Fruit fly (Drosophila melanogaster) whole organism, embryonic: Measurements from ENCODE around the gene trk.

Experiments used
- B-H2 ChIP-seq: fragments of 200-800 bp; sonication (Bioruptor generic); optimal IDR thresholded peaks from 2 replicates; lab custom pipeline; 2018; ENCODE audit warnings: missing biosample characterization, mild to moderate bottlenecking, missing genetic modification characterization
- CG11456 ChIP-seq: fragments of 200-800 bp; sonication (Bioruptor generic); IDR thresholded peaks from 3 replicates; pipeline ENCODE4 v1.3.6; 2022; ENCODE audit warnings: missing biosample characterization, missing genetic modification characterization
- CG11696 ChIP-seq: fragments of 200-800 bp; sonication (Bioruptor generic); IDR thresholded peaks from 2 replicates; pipeline ENCODE4 v1.3.6; 2022; ENCODE audit warnings: missing biosample characterization, missing genetic modification characterization
- CG13287 ChIP-seq: fragments of 200-800 bp; sonication (Bioruptor generic); IDR thresholded peaks from 2 replicates; pipeline ENCODE4 v1.3.6; 2022; ENCODE audit warnings: missing biosample characterization, missing genetic modification characterization; ENCODE audit not compliant: partially characterized antibody
- CG13424 ChIP-seq: fragments of 200-800 bp; sonication (Bioruptor generic); optimal IDR thresholded peaks from 2 replicates; lab custom pipeline; 2019; ENCODE audit warnings: missing biosample characterization, mild to moderate bottlenecking, missing genetic modification characterization, moderate library complexity
- CG13775 ChIP-seq: fragments of 200-800 bp; sonication (Bioruptor generic); optimal IDR thresholded peaks from 3 replicates; lab custom pipeline; 2017; ENCODE audit warnings: missing biosample characterization, mild to moderate bottlenecking, missing genetic modification characterization
- CG14710 ChIP-seq: fragments of 200-800 bp; sonication (Bioruptor generic); optimal IDR thresholded peaks from 3 replicates; lab custom pipeline; 2019; ENCODE audit warnings: missing biosample characterization, mild to moderate bottlenecking, missing genetic modification characterization, moderate library complexity
- CG1602 ChIP-seq: fragments of 200-800 bp; sonication (Bioruptor generic); optimal IDR thresholded peaks from 3 replicates; lab custom pipeline; 2016; ENCODE audit warnings: missing biosample characterization, missing genetic modification characterization
- CG1603 ChIP-seq: fragments of 200-800 bp; sonication (Bioruptor generic); optimal IDR thresholded peaks from 2 replicates; lab custom pipeline; 2019; ENCODE audit warnings: missing biosample characterization, mild to moderate bottlenecking, missing genetic modification characterization, moderate library complexity
- CG16813 ChIP-seq: fragments of 200-800 bp; sonication (Bioruptor generic); IDR thresholded peaks from 3 replicates; pipeline ENCODE4 v1.3.6; 2022; ENCODE audit warnings: missing biosample characterization, missing genetic modification characterization; ENCODE audit not compliant: partially characterized antibody
- CG2712 ChIP-seq: fragments of 200-800 bp; optimal IDR thresholded peaks from 3 replicates; lab custom pipeline; 2019; ENCODE audit warnings: missing biosample characterization, mild to moderate bottlenecking, missing genetic modification characterization, moderate library complexity
- CG30020 ChIP-seq: fragments of 200-800 bp; optimal IDR thresholded peaks from 2 replicates; lab custom pipeline; 2019; ENCODE audit warnings: missing biosample characterization, mild to moderate bottlenecking, missing genetic modification characterization, moderate library complexity
- CG31441 ChIP-seq: fragments of 200-800 bp; sonication (Bioruptor generic); IDR thresholded peaks from 2 replicates; pipeline ENCODE4 v1.3.6; 2022; ENCODE audit warnings: missing biosample characterization, missing genetic modification characterization
- CG32767 ChIP-seq: fragments of 200-800 bp; sonication (Bioruptor generic); IDR thresholded peaks from 2 replicates; pipeline ENCODE4 v1.3.6; 2022; ENCODE audit warnings: missing biosample characterization, missing genetic modification characterization
- CG34224 ChIP-seq: fragments of 200-800 bp; sonication (Bioruptor generic); IDR thresholded peaks from 3 replicates; pipeline ENCODE4 v1.3.6; 2022; ENCODE audit warnings: missing biosample characterization, missing genetic modification characterization; ENCODE audit not compliant: partially characterized antibody
- CG34376 ChIP-seq: fragments of 200-800 bp; sonication (Bioruptor generic); optimal IDR thresholded peaks from 2 replicates; lab custom pipeline; 2018; ENCODE audit warnings: missing biosample characterization, mild to moderate bottlenecking, missing genetic modification characterization
- CG8290 ChIP-seq, 3 experiments: fragments of 200-800 bp; sonication (Bioruptor generic); optimal IDR thresholded peaks; 2 replicates each; lab custom pipeline; 2016 to 2019; ENCODE audit warnings: missing biosample characterization in 3 of 3, missing genetic modification characterization in 3 of 3, mild to moderate bottlenecking in 2 of 3, moderate library complexity in 1 of 3
- CHES-1-like ChIP-seq: fragments of 200-800 bp; sonication (Bioruptor generic); optimal IDR thresholded peaks from 2 replicates; lab custom pipeline; 2016; ENCODE audit warnings: missing biosample characterization, missing genetic modification characterization
- D ChIP-seq, 2 experiments: fragments of 200-800 bp in 1 of 2; fragments of >200 bp in 1 of 2; sonication (Bioruptor generic) in 1 of 2; optimal IDR thresholded peaks; 2 replicates in 1 of 2; 3 replicates in 1 of 2; lab custom pipeline; 2017; ENCODE audit warnings: mild to moderate bottlenecking in 1 of 2, missing biosample characterization in 1 of 2, missing genetic modification characterization in 1 of 2, missing genetic modification reagents in 1 of 2
- Fer3 ChIP-seq: fragments of 200-800 bp; sonication (Bioruptor generic); optimal IDR thresholded peaks from 2 replicates; lab custom pipeline; 2018; ENCODE audit warnings: missing biosample characterization, mild to moderate bottlenecking, missing genetic modification characterization, moderate library complexity
- Hsf ChIP-seq: fragments of 200-800 bp; sonication (Bioruptor generic); optimal IDR thresholded peaks from 3 replicates; lab custom pipeline; 2016; ENCODE audit warnings: missing biosample characterization, missing genetic modification characterization
- MESR4 ChIP-seq: fragments of 200-800 bp; sonication (Bioruptor generic); optimal IDR thresholded peaks from 2 replicates; lab custom pipeline; 2018; ENCODE audit warnings: missing biosample characterization, mild to moderate bottlenecking, missing genetic modification characterization, moderate library complexity
- Med ChIP-seq: fragments of 200-800 bp; sonication (Bioruptor generic); peaks from one replicate; lab custom pipeline; 2016; ENCODE audit warnings: missing biosample characterization, missing genetic modification characterization, mild to moderate bottlenecking, inconsistent platforms, moderate library complexity
- caup ChIP-seq: fragments of 200-800 bp; sonication (Bioruptor generic); optimal IDR thresholded peaks from 3 replicates; lab custom pipeline; 2017; ENCODE audit warnings: missing biosample characterization, mild to moderate bottlenecking, missing genetic modification characterization, moderate library complexity; ENCODE audit not compliant: severe bottlenecking
- cg ChIP-seq: fragments of 200-800 bp; sonication (Bioruptor generic); optimal IDR thresholded peaks from 3 replicates; lab custom pipeline; 2019; ENCODE audit warnings: missing biosample characterization, mild to moderate bottlenecking, missing genetic modification characterization, moderate library complexity
- eve ChIP-seq, 2 experiments: fragments of >200 bp; optimal IDR thresholded peaks; 2 replicates each; lab custom pipeline; 2017; ENCODE audit warnings: missing biosample characterization in 2 of 2, missing genetic modification characterization in 2 of 2
- gcm2 ChIP-seq: fragments of 200-800 bp; sonication (Bioruptor generic); optimal IDR thresholded peaks from 2 replicates; lab custom pipeline; 2016; ENCODE audit warnings: missing biosample characterization, missing genetic modification characterization
- gsb-n ChIP-seq: fragments of 200-800 bp; sonication (Bioruptor generic); optimal IDR thresholded peaks from 3 replicates; lab custom pipeline; 2018; ENCODE audit warnings: missing biosample characterization, mild to moderate bottlenecking, missing genetic modification characterization
- hbn ChIP-seq: fragments of 200-800 bp; sonication (Bioruptor generic); IDR thresholded peaks from 2 replicates; pipeline ENCODE4 v1.3.6; 2022; ENCODE audit warnings: missing biosample characterization, missing genetic modification characterization; ENCODE audit not compliant: partially characterized antibody
- lbe ChIP-seq: fragments of 200-800 bp; sonication (Bioruptor generic); optimal IDR thresholded peaks from 2 replicates; lab custom pipeline; 2016; ENCODE audit warnings: missing biosample characterization, mild to moderate bottlenecking, missing genetic modification characterization
- lilli ChIP-seq: fragments of 200-800 bp; sonication (Bioruptor generic); optimal IDR thresholded peaks from 3 replicates; lab custom pipeline; 2016; ENCODE audit warnings: missing biosample characterization, missing genetic modification characterization
- nerfin-1 ChIP-seq: fragments of 200-800 bp; sonication (Bioruptor generic); optimal IDR thresholded peaks from 3 replicates; lab custom pipeline; 2019; ENCODE audit warnings: missing biosample characterization, mild to moderate bottlenecking, missing genetic modification characterization, moderate library complexity
- peb ChIP-seq: fragments of 200-800 bp; sonication (Bioruptor generic); IDR thresholded peaks from 2 replicates; pipeline ENCODE4 v1.3.6; 2022; ENCODE audit warnings: missing biosample characterization, missing genetic modification characterization
- pfk ChIP-seq: fragments of 200-800 bp; sonication (Bioruptor generic); optimal IDR thresholded peaks from 2 replicates; lab custom pipeline; 2018; ENCODE audit warnings: missing biosample characterization, mild to moderate bottlenecking, missing genetic modification characterization, moderate library complexity
- pzg ChIP-seq: fragments of 200-800 bp; sonication (Bioruptor generic); optimal IDR thresholded peaks from 3 replicates; lab custom pipeline; 2018; ENCODE audit warnings: missing biosample characterization, mild to moderate bottlenecking, missing genetic modification characterization, moderate library complexity
- sens ChIP-seq: fragments of 200-800 bp; sonication (Bioruptor generic); peaks from one replicate; lab custom pipeline; 2016; ENCODE audit warnings: missing biosample characterization, missing genetic modification characterization
- shn ChIP-seq: fragments of 200-800 bp; sonication (Bioruptor generic); optimal IDR thresholded peaks from 3 replicates; lab custom pipeline; 2016; ENCODE audit warnings: missing biosample characterization, missing genetic modification characterization
- unc-4 ChIP-seq: fragments of 200-800 bp; sonication (Bioruptor generic); IDR thresholded peaks from 2 replicates; pipeline ENCODE4 v1.3.6; 2022; ENCODE audit warnings: missing biosample characterization, missing genetic modification characterization; ENCODE audit not compliant: partially characterized antibody

Gene trk

dm6 chr2L:10226724-10227407 is 45.3 kb downstream of the trk start, which contains the start of gene CG5708 (continued):
- TF ChIP-seq pzg (GFP tag; lab: Kevin White, UChicago) (peak; percentile 58), CG13287 (GFP tag; lab: Robert Waterston, UW) (peak; percentile 45; the same call in 1 of the 2 replicates), caup (peak; percentile 1), CHES-1-like (GFP tag; lab: Kevin White, UChicago) (peak; percentile 12), CG13424 (tag; lab: Kevin White, UChicago) (peak; percentile 34), Hsf (GFP tag; lab: Kevin White, UChicago) (peak; percentile 1), CG16813 (peak; percentile 58), lilli (GFP tag; lab: Kevin White, UChicago) (peak; percentile 5), CG2712 (tag; lab: Kevin White, UChicago) (peak; percentile 38), hbn (peak; percentile 30; the same call in 1 of the 2 replicates), CG14710 (tag; lab: Kevin White, UChicago) (peak; percentile 33), CG8290 (GFP tag; optimal IDR thresholded peaks at IDR 0.05; lab: Kevin White, UChicago) (peak; percentile 62), CG8290 (tag; optimal IDR thresholded peaks at IDR 0.05; lab: Kevin White, UChicago) (peak; percentile 34 to 67), shn (GFP tag; lab: Kevin White, UChicago) (no peak), D (optimal IDR thresholded peaks at IDR 0.05; lab: Kevin White, UChicago) (no peak), D (GFP tag; optimal IDR thresholded peaks at IDR 0.05; lab: Kevin White, UChicago) (no peak), CG34224 (GFP tag; lab: Robert Waterston, UW) (peak; percentile 30; the same call in 2 of the 3 replicates), B-H2 (GFP tag; lab: Kevin White, UChicago) (peak; percentile 35), Med (GFP tag; lab: Kevin White, UChicago) (peak; percentile 76), pfk (GFP tag; lab: Kevin White, UChicago) (peak; percentile 86), unc-4 (GFP tag; lab: Robert Waterston, UW) (peak; percentile 47; the same call in 1 of the 2 replicates), CG1603 (tag; lab: Kevin White, UChicago) (peak; percentile 86), CG30020 (tag; lab: Kevin White, UChicago) (peak; percentile 99), CG13775 (GFP tag; lab: Kevin White, UChicago) (peak; percentile 17)

- TF ChIP-seq CG34376: peak; percentile 10
- no peak for TF ChIP-seq CG31441
- TF ChIP-seq CG11456: no peak
- no peak for TF ChIP-seq CG1602 (GFP tag; lab: Kevin White, UChicago)
- TF ChIP-seq Fer3 (tag; lab: Kevin White, UChicago): no peak
- TF ChIP-seq nerfin-1 (tag; lab: Kevin White, UChicago): peak; percentile 42
- peak in 1 of 2 experiments; percentile 81 for TF ChIP-seq eve (GFP tag; optimal IDR thresholded peaks at IDR 0.05; lab: Kevin White, UChicago)
- TF ChIP-seq sens: peak; percentile 14
- TF ChIP-seq gcm2 (GFP tag; lab: Kevin White, UChicago): no peak
- TF ChIP-seq lbe (GFP tag; lab: Kevin White, UChicago): peak; percentile 16
- peak; percentile 72 for TF ChIP-seq cg (GFP tag; lab: Kevin White, UChicago)
- no peak for TF ChIP-seq CG11696 (GFP tag; lab: Robert Waterston, UW)
- peak; percentile 67 for TF ChIP-seq MESR4 (GFP tag; lab: Kevin White, UChicago)
- no peak for TF ChIP-seq peb (GFP tag; lab: Robert Waterston, UW)
- TF ChIP-seq gsb-n (tag; lab: Kevin White, UChicago): no peak
- TF ChIP-seq CG32767 (GFP tag; lab: Robert Waterston, UW): 0 out of 2 replicates have a peak, but pooled peaks have one; percentile 25
These were observed 45.9 kb downstream of the trk start for dm6 chr2L:10226213-10226723.
